Worm (Caenorhabditis elegans) whole organism, dauer: ENCODE measurements around the gene arg-1.

Source experiments
- unc-62 ChIP-seq: sonication (generic microtip); optimal IDR thresholded peaks from 2 replicates; lab custom pipeline; 2017; ENCODE audit warnings: missing biosample characterization, missing genetic modification reagents, missing genetic modification characterization

Gene arg-1

DNA sequence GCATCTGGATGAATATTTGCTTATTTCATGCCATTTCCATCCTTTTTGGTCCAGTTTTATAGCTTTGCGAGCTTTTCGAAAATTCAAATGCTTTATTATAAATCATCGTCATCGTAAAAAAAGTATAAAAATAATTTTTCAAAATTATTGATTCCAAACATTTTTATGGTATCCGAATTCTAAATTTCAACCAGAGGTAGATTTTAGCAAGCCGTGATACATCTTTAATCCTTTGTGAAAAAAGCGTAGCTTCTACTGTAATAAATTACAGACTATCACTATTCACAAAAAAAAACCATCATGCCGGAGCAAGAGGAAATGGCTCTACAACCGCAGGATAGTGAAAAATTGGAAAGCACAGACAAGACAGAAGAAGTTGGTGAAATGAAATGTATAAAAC is 39.5 kb downstream of the arg-1 start, which contains the start of gene C14E2.1:
Gene C14E2.1, plus strand, starts transcription at position 301 of the 400 bp plus-strand sequence.
- TF ChIP-seq unc-62 (GFP tag; lab: Kevin White, UChicago), result no peak

DNA sequence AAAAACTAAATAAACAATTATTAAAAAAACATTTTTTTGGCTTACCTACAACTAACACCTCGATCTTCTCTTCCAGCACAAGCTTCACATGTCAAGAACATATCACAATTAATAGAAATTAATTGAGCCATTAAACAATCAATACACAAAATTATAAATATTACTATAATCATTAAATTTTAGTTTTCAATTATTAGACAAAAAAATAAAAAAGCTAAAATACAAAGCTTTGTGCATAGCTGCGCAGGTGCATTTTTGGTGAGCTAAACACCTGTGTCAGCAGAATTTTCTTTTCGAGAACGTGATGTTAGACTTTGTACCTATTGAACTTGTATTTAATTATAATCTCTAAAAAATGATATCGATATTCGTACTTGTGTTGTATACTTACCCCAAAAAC is 43.2 kb downstream of the arg-1 start, which contains the start of gene C14E2.6:
Gene C14E2.6, minus strand, starts transcription at position 101 of the 400 bp plus-strand sequence.
- no peak for TF ChIP-seq unc-62 (GFP tag; lab: Kevin White, UChicago)

DNA sequence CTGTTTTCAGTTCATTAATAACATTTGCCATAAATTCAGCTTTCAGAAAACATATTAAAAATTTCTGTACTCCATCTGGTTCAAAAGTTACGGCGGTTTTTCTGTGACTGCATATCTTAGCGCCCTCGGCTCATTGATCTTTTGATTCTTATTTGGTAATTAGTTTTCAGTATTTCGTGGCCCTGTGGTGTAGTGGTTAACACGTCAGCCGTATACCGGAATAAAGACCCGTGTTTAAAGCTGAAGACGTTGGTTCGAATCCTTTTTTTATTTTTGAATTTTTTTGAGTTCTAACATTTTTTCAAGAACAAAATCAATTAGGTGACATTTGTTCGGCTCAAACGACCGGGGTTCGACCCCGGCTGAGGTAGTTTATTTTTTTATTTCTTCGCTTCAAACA is 43.8 kb downstream of the arg-1 start:
- no peak for TF ChIP-seq unc-62 (GFP tag; lab: Kevin White, UChicago)

DNA sequence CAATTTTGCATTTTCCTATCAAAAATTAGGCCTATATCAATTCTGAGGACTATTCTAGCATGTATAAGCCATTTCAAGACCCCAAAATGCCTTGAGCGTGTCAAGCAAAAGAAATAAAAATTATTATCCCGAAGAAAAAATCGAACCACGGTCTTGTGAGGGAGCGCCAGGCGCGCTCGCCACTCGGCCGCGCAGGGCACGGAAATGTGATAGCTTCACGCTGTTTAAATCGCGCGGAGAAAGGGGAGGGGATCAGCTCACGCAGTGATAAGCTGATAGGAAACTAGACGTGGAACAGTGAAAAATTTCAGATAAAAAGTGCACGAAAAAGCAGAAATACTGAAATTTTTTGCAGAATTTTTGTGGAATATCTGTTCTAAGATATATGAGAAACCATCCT is 51.0 kb downstream of the arg-1 start:
- TF ChIP-seq unc-62 (GFP tag; lab: Kevin White, UChicago), result no peak
